Worm (Caenorhabditis elegans) whole organism, late embryonic: Measurements from ENCODE around the gene srbc-66.

Experiments
- ama-1 ChIP-seq: fragments of 150-350 bp; optimal IDR thresholded peaks from 2 replicates; lab custom pipeline; 2014
- dve-1 ChIP-seq: sonication (generic microtip); optimal IDR thresholded peaks from 2 replicates; lab custom pipeline; 2017; ENCODE audit warnings: antibody characterized with exemption, mild to moderate bottlenecking, missing genetic modification characterization, missing compliant biosample characterization
- elt-2 ChIP-seq: sonication (generic microtip); optimal IDR thresholded peaks from 2 replicates; lab custom pipeline; 2016; ENCODE audit warnings: missing genetic modification reagents, missing genetic modification characterization, missing compliant biosample characterization
- ets-4 ChIP-seq: sonication (generic microtip); optimal IDR thresholded peaks from 2 replicates; lab custom pipeline; 2016; ENCODE audit warnings: missing genetic modification characterization, missing compliant biosample characterization
- lim-6 ChIP-seq: sonication (generic microtip); optimal IDR thresholded peaks from 2 replicates; lab custom pipeline; 2016; ENCODE audit warnings: missing genetic modification characterization, missing compliant biosample characterization
- pag-3 ChIP-seq: sonication (generic microtip); optimal IDR thresholded peaks from 2 replicates; lab custom pipeline; 2016; ENCODE audit warnings: missing compliant biosample characterization, missing genetic modification characterization, borderline replicate concordance
- pat-9 ChIP-seq: fragments of 200-800 bp; sonication (Bioruptor generic); optimal IDR thresholded peaks from 2 replicates; lab custom pipeline; 2018; ENCODE audit warnings: mild to moderate bottlenecking, missing genetic modification characterization, moderate library complexity, missing compliant biosample characterization
- pha-2 ChIP-seq: sonication (generic microtip); optimal IDR thresholded peaks from 2 replicates; lab custom pipeline; 2017; ENCODE audit warnings: mild to moderate bottlenecking, missing genetic modification characterization, missing compliant biosample characterization
- pha-4 ChIP-seq: fragments of 150-350 bp; optimal IDR thresholded peaks from 2 replicates; lab custom pipeline; 2018; ENCODE audit warnings: missing biosample characterization, missing genetic modification reagents, missing genetic modification characterization
- rnt-1 ChIP-seq: sonication (generic microtip); optimal IDR thresholded peaks from 2 replicates; lab custom pipeline; 2016; ENCODE audit warnings: missing genetic modification characterization, missing compliant biosample characterization
- sox-4 ChIP-seq: sonication (generic microtip); optimal IDR thresholded peaks from 2 replicates; lab custom pipeline; 2017; ENCODE audit warnings: mild to moderate bottlenecking, missing genetic modification characterization, inconsistent platforms, missing compliant biosample characterization
- tbx-2 ChIP-seq: sonication (generic microtip); optimal IDR thresholded peaks from 2 replicates; lab custom pipeline; 2016; ENCODE audit warnings: missing genetic modification characterization, missing compliant biosample characterization
- unc-86 ChIP-seq: sonication (generic microtip); optimal IDR thresholded peaks from 2 replicates; lab custom pipeline; 2016; ENCODE audit warnings: missing genetic modification characterization, missing compliant biosample characterization

- TF ChIP-seq pha-4 (tag; lab: Kevin White, UChicago): no peak
- TF ChIP-seq ama-1 (lab: Kevin White, UChicago): no peak
- TF ChIP-seq dve-1: no peak
- TF ChIP-seq pag-3 (tag; lab: Kevin White, UChicago): no peak
- TF ChIP-seq tbx-2: no peak
- TF ChIP-seq pha-2 (tag; lab: Kevin White, UChicago): no peak
- TF ChIP-seq pat-9 (tag; lab: Kevin White, UChicago): no peak
- no peak for TF ChIP-seq rnt-1 (tag; lab: Kevin White, UChicago)
- no peak for TF ChIP-seq elt-2 (tag; lab: Kevin White, UChicago)
- TF ChIP-seq ets-4: no peak
- no peak for TF ChIP-seq lim-6 (tag; lab: Kevin White, UChicago)
- TF ChIP-seq unc-86 (tag; lab: Kevin White, UChicago): no peak
- TF ChIP-seq sox-4: no peak
Observed at ce11 chrV:3502038-3502437, 28.5 kb upstream of the srbc-66 start, which contains the start of the genes C07G3.8 and C07G3.10.
